Fruit fly (Drosophila melanogaster) whole organism, adult: Measurements from ENCODE around the gene Sarm.
A peak's percentile ranks its signal among the peaks of the same experiment; 100 is the strongest.

Experiments
- CG11617 ChIP-seq: fragments of 200-800 bp; sonication (Bioruptor generic); optimal IDR thresholded peaks from 2 replicates; lab custom pipeline; 2017; ENCODE audit warnings: mild to moderate bottlenecking, missing biosample characterization, missing genetic modification reagents, missing genetic modification characterization
- CG14711 ChIP-seq: fragments of 200-800 bp; sonication (Bioruptor generic); optimal IDR thresholded peaks from 2 replicates; lab custom pipeline; 2018; ENCODE audit warnings: missing biosample characterization, mild to moderate bottlenecking, missing genetic modification characterization, moderate library complexity
- CG7045 ChIP-seq: fragments of 200-800 bp; sonication (Bioruptor generic); optimal IDR thresholded peaks from 2 replicates; lab custom pipeline; 2017; ENCODE audit warnings: missing biosample characterization, mild to moderate bottlenecking, missing genetic modification characterization
- CG7101 ChIP-seq: fragments of 200-800 bp; sonication (Bioruptor generic); optimal IDR thresholded peaks from 2 replicates; lab custom pipeline; 2018; ENCODE audit warnings: missing biosample characterization, mild to moderate bottlenecking, missing genetic modification characterization, moderate library complexity
- Mnt ChIP-seq: fragments of 200-800 bp; sonication (Bioruptor generic); optimal IDR thresholded peaks from 2 replicates; lab custom pipeline; 2016; ENCODE audit warnings: missing biosample characterization, mild to moderate bottlenecking, missing genetic modification characterization
- cnc ChIP-seq, 2 experiments: fragments of >200 bp; optimal IDR thresholded peaks; 2 replicates each; lab custom pipeline; 2017
- kay ChIP-seq: fragments of 200-800 bp; sonication (Bioruptor generic); peaks from one replicate; lab custom pipeline; 2016; ENCODE audit warnings: missing biosample characterization, missing genetic modification characterization, borderline replicate concordance
- pad ChIP-seq: fragments of 200-800 bp; sonication (Bioruptor generic); optimal IDR thresholded peaks from 3 replicates; lab custom pipeline; 2017; ENCODE audit warnings: missing biosample characterization, missing genetic modification characterization, mild to moderate bottlenecking, moderate library complexity, missing genetic modification reagents

dm6 chr3L:8058190-8058997, 5.3 kb upstream of the Sarm start, which contains the start of gene bip1:
- TF ChIP-seq CG7045: no peak
- no peak for TF ChIP-seq cnc (optimal IDR thresholded peaks at IDR 0.05; lab: Kevin White, UChicago)
- peak; percentile 38 for TF ChIP-seq Mnt (GFP tag; lab: Kevin White, UChicago)
- peak; percentile 50 for TF ChIP-seq CG7101
- no peak for TF ChIP-seq CG11617 (GFP tag; lab: Kevin White, UChicago)
- peak; percentile 6 for TF ChIP-seq CG14711 (tag; lab: Kevin White, UChicago)
- peak; percentile 96 for TF ChIP-seq kay (GFP tag; lab: Kevin White, UChicago)
- no peak for TF ChIP-seq pad
